Fruit fly (Drosophila melanogaster) whole organism, wandering third instar larva: ENCODE measurements around the gene BigH1.
A peak's percentile ranks its signal among the peaks of the same experiment; 100 is the strongest.

Experiments used
- Abd-B ChIP-seq: fragments of >200 bp; optimal IDR thresholded peaks from 2 replicates; lab custom pipeline; 2017; ENCODE audit warnings: missing biosample characterization, missing genetic modification characterization
- CG32264 ChIP-seq: fragments of 200-800 bp; sonication (Bioruptor generic); optimal IDR thresholded peaks from 2 replicates; lab custom pipeline; 2016; ENCODE audit warnings: missing biosample characterization, missing genetic modification characterization
- CG9705 ChIP-seq: fragments of 200-800 bp; sonication (Bioruptor generic); optimal IDR thresholded peaks from 2 replicates; lab custom pipeline; 2018; ENCODE audit warnings: missing biosample characterization, mild to moderate bottlenecking, missing genetic modification characterization
- CrebA ChIP-seq: fragments of 200-800 bp; sonication (Bioruptor generic); optimal IDR thresholded peaks from 2 replicates; lab custom pipeline; 2016; ENCODE audit warnings: missing biosample characterization, mild to moderate bottlenecking, missing genetic modification characterization, borderline replicate concordance
- Dfd ChIP-seq: fragments of >200 bp; optimal IDR thresholded peaks from 2 replicates; lab custom pipeline; 2017; ENCODE audit warnings: missing biosample characterization, missing genetic modification characterization
- HLH106 ChIP-seq: fragments of 200-800 bp; optimal IDR thresholded peaks from 3 replicates; lab custom pipeline; 2019; ENCODE audit warnings: missing biosample characterization, mild to moderate bottlenecking, missing genetic modification characterization, moderate library complexity
- Hnf4 ChIP-seq: fragments of 200-800 bp; sonication (Bioruptor generic); optimal IDR thresholded peaks from 2 replicates; lab custom pipeline; 2016; ENCODE audit warnings: missing biosample characterization, mild to moderate bottlenecking, missing genetic modification characterization
- Hr78 ChIP-seq: fragments of >200 bp; optimal IDR thresholded peaks from 2 replicates; lab custom pipeline; 2017; ENCODE audit warnings: missing biosample characterization, missing genetic modification characterization
- Hr83 ChIP-seq: fragments of 200-300 bp; sonication (Bioruptor generic); optimal IDR thresholded peaks from 2 replicates; lab custom pipeline; 2016; ENCODE audit warnings: missing biosample characterization, mild to moderate bottlenecking, missing genetic modification characterization, moderate library complexity; ENCODE audit not compliant: poor library complexity, severe bottlenecking
- Jra ChIP-seq: sonication (Bioruptor generic); optimal IDR thresholded peaks from 2 replicates; lab custom pipeline; 2016; ENCODE audit warnings: missing biosample characterization, missing genetic modification characterization
- Mio ChIP-seq: sonication (Bioruptor generic); optimal IDR thresholded peaks from 2 replicates; lab custom pipeline; 2016; ENCODE audit warnings: missing biosample characterization, missing genetic modification characterization
- Myc ChIP-seq: fragments of >200 bp; optimal IDR thresholded peaks from 2 replicates; lab custom pipeline; 2017
- N ChIP-seq: fragments of >200 bp; optimal IDR thresholded peaks from 2 replicates; lab custom pipeline; 2018; ENCODE audit warnings: missing biosample characterization, missing external identifiers, missing genetic modification characterization
- OdsH ChIP-seq: fragments of 200-800 bp; sonication (Bioruptor generic); optimal IDR thresholded peaks from 2 replicates; lab custom pipeline; 2016; ENCODE audit warnings: missing biosample characterization, mild to moderate bottlenecking, missing genetic modification characterization
- Rel ChIP-seq, 2 experiments: fragments of 200-800 bp; sonication (Bioruptor generic) in 1 of 2; optimal IDR thresholded peaks; 2 replicates in 1 of 2; 3 replicates in 1 of 2; lab custom pipeline; 2016 to 2019; ENCODE audit warnings: mild to moderate bottlenecking in 2 of 2, missing biosample characterization in 2 of 2, missing genetic modification characterization in 2 of 2, moderate library complexity in 1 of 2
- Sp1 ChIP-seq: fragments of 200-800 bp; sonication (Bioruptor generic); optimal IDR thresholded peaks from 3 replicates; lab custom pipeline; 2019; ENCODE audit warnings: missing biosample characterization, mild to moderate bottlenecking, missing genetic modification characterization, moderate library complexity
- Vsx2 ChIP-seq: fragments of 200-300, 225-300 bp; sonication (Bioruptor generic); optimal IDR thresholded peaks from 2 replicates; lab custom pipeline; 2018; ENCODE audit warnings: missing biosample characterization, missing genetic modification characterization; ENCODE audit not compliant: partially characterized antibody
- br ChIP-seq: fragments of 200-800 bp; sonication (Bioruptor generic); optimal IDR thresholded peaks from 2 replicates; lab custom pipeline; 2016; ENCODE audit warnings: missing biosample characterization, missing genetic modification characterization
- brk ChIP-seq: fragments of 200-800 bp; sonication (Bioruptor generic); optimal IDR thresholded peaks from 2 replicates; lab custom pipeline; 2016; ENCODE audit warnings: missing biosample characterization, mild to moderate bottlenecking, missing genetic modification characterization
- dl ChIP-seq, 2 experiments: fragments of 175-275, 200-275 bp in 1 of 2; fragments of 200-275 bp in 1 of 2; sonication (Bioruptor generic); optimal IDR thresholded peaks; lab custom pipeline; 2018; ENCODE audit warnings: mild to moderate bottlenecking in 2 of 2, missing biosample characterization in 2 of 2, missing genetic modification characterization in 2 of 2, moderate library complexity in 2 of 2; ENCODE audit not compliant: partially characterized antibody in 2 of 2, insufficient read depth in 1 of 2
- dmrt93B ChIP-seq: fragments of 200-800 bp; sonication (Bioruptor generic); optimal IDR thresholded peaks from 2 replicates; lab custom pipeline; 2018; ENCODE audit warnings: missing biosample characterization, mild to moderate bottlenecking, missing genetic modification characterization
- dsf ChIP-seq: sonication (Bioruptor generic); optimal IDR thresholded peaks from 2 replicates; lab custom pipeline; 2016; ENCODE audit warnings: missing biosample characterization, missing genetic modification characterization, borderline replicate concordance
- ey ChIP-seq: fragments of 200-800 bp; sonication (Bioruptor generic); optimal IDR thresholded peaks from 2 replicates; lab custom pipeline; 2016; ENCODE audit warnings: missing biosample characterization, missing genetic modification characterization
- foxo ChIP-seq, 2 experiments: fragments of 200-800 bp; sonication (Bioruptor generic); optimal IDR thresholded peaks; 2 replicates in 1 of 2; 3 replicates in 1 of 2; lab custom pipeline; 2016 to 2017; ENCODE audit warnings: missing biosample characterization in 2 of 2, missing genetic modification characterization in 2 of 2
- fru ChIP-seq: fragments of 200-800 bp; sonication (Bioruptor generic); optimal IDR thresholded peaks from 3 replicates; lab custom pipeline; 2016; ENCODE audit warnings: missing biosample characterization, mild to moderate bottlenecking, missing genetic modification characterization
- h ChIP-seq: fragments of 200-800 bp; sonication (Bioruptor generic); optimal IDR thresholded peaks from 3 replicates; lab custom pipeline; 2016; ENCODE audit warnings: missing biosample characterization, mild to moderate bottlenecking, missing genetic modification characterization
- jim ChIP-seq: fragments of 175-275, 200-325 bp; sonication (Bioruptor generic); optimal IDR thresholded peaks from 2 replicates; lab custom pipeline; 2016; ENCODE audit warnings: missing biosample characterization, mild to moderate bottlenecking, missing genetic modification characterization
- lola ChIP-seq: fragments of >200 bp; optimal IDR thresholded peaks from 2 replicates; lab custom pipeline; 2017; ENCODE audit warnings: missing biosample characterization, missing genetic modification characterization
- pan ChIP-seq: fragments of >200 bp; optimal IDR thresholded peaks from 2 replicates; lab custom pipeline; 2017
- psq ChIP-seq: fragments of 200-800 bp; sonication (Bioruptor generic); optimal IDR thresholded peaks from 3 replicates; lab custom pipeline; 2017; ENCODE audit warnings: missing biosample characterization, mild to moderate bottlenecking, missing genetic modification characterization, moderate library complexity
- rgr ChIP-seq: fragments of 200-800 bp; sonication (Bioruptor generic); optimal IDR thresholded peaks from 3 replicates; lab custom pipeline; 2016; ENCODE audit warnings: missing biosample characterization, mild to moderate bottlenecking, missing genetic modification characterization
- sv ChIP-seq: fragments of 200-800 bp; sonication (Bioruptor generic); optimal IDR thresholded peaks from 3 replicates; lab custom pipeline; 2016; ENCODE audit warnings: missing biosample characterization, missing genetic modification characterization
- tai ChIP-seq: sonication (Bioruptor generic); optimal IDR thresholded peaks from 2 replicates; lab custom pipeline; 2016; ENCODE audit warnings: missing biosample characterization, missing genetic modification characterization
- usp ChIP-seq: fragments of >200 bp; optimal IDR thresholded peaks from 2 replicates; lab custom pipeline; 2017; ENCODE audit warnings: missing biosample characterization, missing genetic modification characterization
- woc ChIP-seq: sonication (Bioruptor generic); optimal IDR thresholded peaks from 2 replicates; lab custom pipeline; 2016; ENCODE audit warnings: missing biosample characterization, mild to moderate bottlenecking, missing genetic modification characterization

BigH1 gene

DNA sequence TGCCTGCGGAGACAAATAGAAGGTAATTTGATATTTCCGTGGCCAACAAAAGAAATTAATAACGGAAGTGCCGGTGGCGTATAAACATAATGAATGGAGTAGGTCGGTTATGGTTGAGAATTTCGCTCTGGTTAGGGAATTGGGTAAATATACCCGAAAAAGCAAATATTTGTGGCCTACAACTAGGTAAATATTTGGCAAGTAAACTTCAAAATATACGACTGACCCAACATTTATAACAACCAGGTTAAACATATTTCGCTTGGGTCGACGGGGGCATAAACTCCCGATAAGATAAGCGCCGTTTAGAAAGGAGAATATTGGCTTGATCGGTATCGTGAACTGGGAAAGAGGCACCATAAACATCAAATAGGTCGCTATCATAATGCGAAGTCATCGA is 7.6 kb downstream of the BigH1 start:
- no peak for TF ChIP-seq sv (GFP tag; lab: Kevin White, UChicago)
- TF ChIP-seq Jra (GFP tag; lab: Kevin White, UChicago), result no peak
- TF ChIP-seq HLH106 (tag; lab: Kevin White, UChicago), result no peak
- no peak for TF ChIP-seq fru (GFP tag; lab: Kevin White, UChicago)

DNA sequence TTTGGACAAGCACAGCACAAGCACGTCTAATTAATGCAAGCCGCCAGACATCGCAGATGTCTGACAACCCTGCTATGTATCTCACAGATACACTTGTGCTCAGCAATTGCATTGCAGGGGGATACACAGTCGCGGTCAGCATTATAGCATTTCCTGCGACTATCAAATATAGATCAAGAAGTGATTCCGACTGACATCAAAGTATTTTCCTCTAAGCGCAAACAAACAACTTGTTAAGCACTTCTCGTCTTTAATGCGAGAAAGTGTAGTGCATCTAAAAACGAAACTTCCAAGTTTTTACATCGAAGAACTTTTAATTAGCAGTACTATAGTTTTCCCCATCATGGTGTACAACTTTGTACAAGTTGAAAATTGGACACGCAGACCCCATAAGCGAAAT is 9.7 kb downstream of the BigH1 start:
- peak; percentile 20 for TF ChIP-seq HLH106 (tag; lab: Kevin White, UChicago)
- no peak for TF ChIP-seq dl (GFP tag; optimal IDR thresholded peaks at IDR 0.05; lab: Kevin White, UChicago; ENCODE audit: insufficient read depth in 1 of 2, partially characterized antibody in 2 of 2)
- TF ChIP-seq woc (GFP tag; lab: Kevin White, UChicago), result no peak
- TF ChIP-seq br, result peak; percentile 5
- TF ChIP-seq fru (GFP tag; lab: Kevin White, UChicago), result peak; percentile 35
- no peak for TF ChIP-seq dsf (GFP tag; lab: Kevin White, UChicago)
- no peak for TF ChIP-seq Hr78 (GFP tag; lab: Kevin White, UChicago)
- TF ChIP-seq Hr83 (GFP tag; lab: Kevin White, UChicago), result no peak
- no peak for TF ChIP-seq Dfd (GFP tag; lab: Kevin White, UChicago)
- TF ChIP-seq Jra (GFP tag; lab: Kevin White, UChicago), result no peak
- TF ChIP-seq pan, result no peak
- no peak for TF ChIP-seq lola (GFP tag; lab: Kevin White, UChicago)
- TF ChIP-seq jim, result no peak
- TF ChIP-seq h, result no peak
- no peak for TF ChIP-seq usp (GFP tag; lab: Kevin White, UChicago)
- TF ChIP-seq Rel (GFP tag; optimal IDR thresholded peaks at IDR 0.05; lab: Kevin White, UChicago), result no peak
- TF ChIP-seq Rel (tag; optimal IDR thresholded peaks at IDR 0.05; lab: Kevin White, UChicago), result no peak
- TF ChIP-seq Mio (GFP tag; lab: Kevin White, UChicago), result no peak
- no peak for TF ChIP-seq CrebA (GFP tag; lab: Kevin White, UChicago)
- TF ChIP-seq foxo (GFP tag; optimal IDR thresholded peaks at IDR 0.05; lab: Kevin White, UChicago), result peak in 1 of 2 experiments; percentile 22
- no peak for TF ChIP-seq Myc (lab: Kevin White, UChicago)
- TF ChIP-seq CG32264 (GFP tag; lab: Kevin White, UChicago), result no peak
- no peak for TF ChIP-seq Vsx2 (GFP tag; lab: Kevin White, UChicago)
- peak; percentile 8 for TF ChIP-seq rgr (GFP tag; lab: Kevin White, UChicago)
- peak; percentile 16 for TF ChIP-seq ey
- TF ChIP-seq, all 38 proteins: peak for 6

DNA sequence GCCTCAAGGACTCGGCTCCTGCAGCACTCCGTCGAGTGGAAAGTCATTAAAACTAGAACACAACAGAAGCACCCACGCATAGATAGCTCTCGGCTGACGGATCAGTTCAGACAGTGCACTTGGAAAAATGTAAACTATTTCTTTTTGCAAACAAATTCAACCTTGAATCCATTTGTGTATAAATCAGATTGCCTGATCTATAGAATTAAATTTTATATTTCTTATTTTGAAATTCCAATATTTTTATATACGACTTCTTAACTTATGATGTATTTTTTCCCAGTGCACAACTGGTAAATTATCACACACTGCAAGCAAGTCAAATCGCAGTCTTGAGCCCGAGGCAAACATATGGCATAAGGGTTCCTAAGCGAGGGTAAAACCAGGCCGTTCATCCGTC is 11.5 kb downstream of the BigH1 start:
- TF ChIP-seq psq (GFP tag; lab: Kevin White, UChicago) (peak; percentile 33), Rel (GFP tag; optimal IDR thresholded peaks at IDR 0.05; lab: Kevin White, UChicago) (no peak), Rel (tag; optimal IDR thresholded peaks at IDR 0.05; lab: Kevin White, UChicago) (no peak), Vsx2 (GFP tag; lab: Kevin White, UChicago) (no peak), fru (GFP tag; lab: Kevin White, UChicago) (peak; percentile 57), Hr78 (GFP tag; lab: Kevin White, UChicago) (no peak), ey (peak; percentile 42), dsf (GFP tag; lab: Kevin White, UChicago) (no peak), h (peak; percentile 75), N (no peak), Dfd (GFP tag; lab: Kevin White, UChicago) (no peak), woc (GFP tag; lab: Kevin White, UChicago) (peak; percentile 29), Abd-B (GFP tag; lab: Kevin White, UChicago) (no peak), CrebA (GFP tag; lab: Kevin White, UChicago) (no peak), lola (GFP tag; lab: Kevin White, UChicago) (no peak), rgr (GFP tag; lab: Kevin White, UChicago) (peak; percentile 51), Myc (lab: Kevin White, UChicago) (no peak), Sp1 (GFP tag; lab: Kevin White, UChicago) (peak; percentile 57), HLH106 (tag; lab: Kevin White, UChicago) (peak; percentile 55), CG9705 (GFP tag; lab: Kevin White, UChicago) (no peak), OdsH (GFP tag; lab: Kevin White, UChicago) (peak; percentile 43), tai (GFP tag; lab: Kevin White, UChicago) (no peak), usp (GFP tag; lab: Kevin White, UChicago) (no peak), Mio (GFP tag; lab: Kevin White, UChicago) (no peak), Hnf4 (peak; percentile 40), dmrt93B (no peak), br (peak; percentile 37), brk (GFP tag; lab: Kevin White, UChicago) (no peak), foxo (GFP tag; optimal IDR thresholded peaks at IDR 0.05; lab: Kevin White, UChicago) (peak in 1 of 2 experiments; percentile 64)
